Worm (Caenorhabditis elegans): ENCODE measurements around the gene del-10.
A peak's percentile ranks its signal among the peaks of the same experiment; 100 is the strongest.

The del-10 gene

ce11 chrII:6482762-6483161, 837 bp upstream of the del-10 start:
- TF ChIP-seq him-1 (tag; optimal IDR thresholded peaks at IDR 0.05): no peak
- no peak for TF ChIP-seq dao-5 (tag; optimal IDR thresholded peaks at IDR 0.05)
- TF ChIP-seq W03F9.2 (tag; optimal IDR thresholded peaks at IDR 0.05): no peak

ce11 chrII:6476655-6477054, 5.3 kb downstream of the del-10 start, which contains the start of gene T28D9.4:
Gene T28D9.4 (plus strand): TSS chrII:6476955.
- TF ChIP-seq him-1 (tag; optimal IDR thresholded peaks at IDR 0.05) (no peak), dao-5 (tag; optimal IDR thresholded peaks at IDR 0.05) (no peak), W03F9.2 (tag; optimal IDR thresholded peaks at IDR 0.05) (no peak)

ce11 chrII:6475180-6475737, 6.7 kb downstream of the del-10 start, which contains the start of gene T28D9.16:
Gene T28D9.16 (plus strand): TSS chrII:6475687.
- TF ChIP-seq W03F9.2 (tag; optimal IDR thresholded peaks at IDR 0.05) (no peak), dao-5 (tag; optimal IDR thresholded peaks at IDR 0.05) (no peak), him-1 (tag; optimal IDR thresholded peaks at IDR 0.05) (no peak)

ce11 chrII:6470985-6471384, 10.9 kb downstream of the del-10 start, which contains the start of gene dgk-5:
Gene dgk-5 (minus strand): TSS chrII:6471085.
- TF ChIP-seq him-1 (tag; optimal IDR thresholded peaks at IDR 0.05) (no peak), W03F9.2 (tag; optimal IDR thresholded peaks at IDR 0.05) (no peak), dao-5 (tag; optimal IDR thresholded peaks at IDR 0.05) (no peak)

ce11 chrII:6469340-6469739, 12.6 kb downstream of the del-10 start:
- no peak for TF ChIP-seq dao-5 (tag; optimal IDR thresholded peaks at IDR 0.05)
- TF ChIP-seq him-1 (tag; optimal IDR thresholded peaks at IDR 0.05): no peak
- no peak for TF ChIP-seq W03F9.2 (tag; optimal IDR thresholded peaks at IDR 0.05)

- TF ChIP-seq W03F9.2 (tag; optimal IDR thresholded peaks at IDR 0.05): no peak
- no peak for TF ChIP-seq dao-5 (tag; optimal IDR thresholded peaks at IDR 0.05)
- no peak for TF ChIP-seq him-1 (tag; optimal IDR thresholded peaks at IDR 0.05)
Measured at ce11 chrII:6454671-6455070, 27.3 kb downstream of the del-10 start, which contains the start of gene aptf-1. Gene aptf-1 (plus strand): TSS chrII:6454971.

- TF ChIP-seq W03F9.2 (tag; optimal IDR thresholded peaks at IDR 0.05) (peak; percentile 17), him-1 (tag; optimal IDR thresholded peaks at IDR 0.05) (no peak), dao-5 (tag; optimal IDR thresholded peaks at IDR 0.05) (no peak)
Measured at ce11 chrII:6453341-6453806, 28.6 kb downstream of the del-10 start, which contains the start of gene atg-16.2. Gene atg-16.2 (minus strand): TSS chrII:6453391.

ce11 chrII:6449656-6450055, 32.3 kb downstream of the del-10 start, which contains the start of gene nhr-22:
Gene nhr-22 (minus strand): TSS chrII:6449792.
- TF ChIP-seq him-1 (tag; optimal IDR thresholded peaks at IDR 0.05) (no peak), dao-5 (tag; optimal IDR thresholded peaks at IDR 0.05) (no peak), W03F9.2 (tag; optimal IDR thresholded peaks at IDR 0.05) (no peak)

- TF ChIP-seq dao-5 (tag; optimal IDR thresholded peaks at IDR 0.05): no peak
Measured at ce11 chrII:6448656-6449055, 33.3 kb downstream of the del-10 start.

ce11 chrII:6448189-6448588, 33.7 kb downstream of the del-10 start:
- no peak for TF ChIP-seq W03F9.2 (tag; optimal IDR thresholded peaks at IDR 0.05)
- no peak for TF ChIP-seq dao-5 (tag; optimal IDR thresholded peaks at IDR 0.05)

- no peak for TF ChIP-seq W03F9.2 (tag; optimal IDR thresholded peaks at IDR 0.05)
- no peak for TF ChIP-seq him-1 (tag; optimal IDR thresholded peaks at IDR 0.05)
- no peak for TF ChIP-seq dao-5 (tag; optimal IDR thresholded peaks at IDR 0.05)
Measured at ce11 chrII:6443710-6444109, 38.2 kb downstream of the del-10 start, which contains the start of gene K06A1.2. Gene K06A1.2 (plus strand): TSS chrII:6444010.

- TF ChIP-seq W03F9.2 (tag; optimal IDR thresholded peaks at IDR 0.05): no peak
- no peak for TF ChIP-seq dao-5 (tag; optimal IDR thresholded peaks at IDR 0.05)
- TF ChIP-seq him-1 (tag; optimal IDR thresholded peaks at IDR 0.05): no peak
Measured at ce11 chrII:6441128-6441527, 40.8 kb downstream of the del-10 start, which contains the start of gene cutl-16. Gene cutl-16 (plus strand): TSS chrII:6441428.

- TF ChIP-seq dao-5 (tag; optimal IDR thresholded peaks at IDR 0.05) (no peak), W03F9.2 (tag; optimal IDR thresholded peaks at IDR 0.05) (no peak), him-1 (tag; optimal IDR thresholded peaks at IDR 0.05) (no peak)
Measured at ce11 chrII:6436845-6437244, 45.1 kb downstream of the del-10 start.

ce11 chrII:6425993-6426392, 55.9 kb downstream of the del-10 start, which contains the start of gene col-75:
Gene col-75 (plus strand): TSS chrII:6426293.
- no peak for TF ChIP-seq dao-5 (tag; optimal IDR thresholded peaks at IDR 0.05)
- no peak for TF ChIP-seq W03F9.2 (tag; optimal IDR thresholded peaks at IDR 0.05)
- no peak for TF ChIP-seq him-1 (tag; optimal IDR thresholded peaks at IDR 0.05)
